Fruit fly (Drosophila melanogaster): ENCODE data around the gene CG33928.

CG33928 gene

dm6 chr2L:17449608-17450504, 13.5 kb upstream of the CG33928 start, which contains the start of gene dl (continued):
- peak; percentile 5 for TF ChIP-seq repo (GFP tag; optimal IDR thresholded peaks at IDR 0.05)
- no peak for TF ChIP-seq disco-r (GFP tag; optimal IDR thresholded peaks at IDR 0.05)
- TF ChIP-seq CG31441 (GFP tag; IDR thresholded peaks at IDR 0.05), result no peak
- TF ChIP-seq CG17829 (tag; optimal IDR thresholded peaks at IDR 0.05), result no peak
- TF ChIP-seq Nf-YC (tag; optimal IDR thresholded peaks at IDR 0.05), result no peak
- no peak for TF ChIP-seq CG13775 (GFP tag; optimal IDR thresholded peaks at IDR 0.05)
- peak; percentile 31; the same call in 1 of the 2 replicates for TF ChIP-seq CG11085 (GFP tag; IDR thresholded peaks at IDR 0.05)
- TF ChIP-seq Usf (GFP tag; optimal IDR thresholded peaks at IDR 0.05), result no peak
- no peak for TF ChIP-seq CG10654 (GFP tag; optimal IDR thresholded peaks at IDR 0.05)
- no peak for TF ChIP-seq CG33213 (GFP tag; optimal IDR thresholded peaks at IDR 0.05)
- TF ChIP-seq CG15269 (tag; optimal IDR thresholded peaks at IDR 0.05), result no peak
- no peak for TF ChIP-seq org-1 (GFP tag; optimal IDR thresholded peaks at IDR 0.05)
- TF ChIP-seq Oaz (GFP tag; IDR thresholded peaks at IDR 0.05), result no peak
- no peak for TF ChIP-seq fd3F (GFP tag; optimal IDR thresholded peaks at IDR 0.05)
- TF ChIP-seq YL-1 (GFP tag; optimal IDR thresholded peaks at IDR 0.05), result no peak
- no peak for TF ChIP-seq CG7271 (tag; optimal IDR thresholded peaks at IDR 0.05)
- no peak for TF ChIP-seq nmo (GFP tag; optimal IDR thresholded peaks at IDR 0.05)
- no peak for TF ChIP-seq Gug (GFP tag; IDR thresholded peaks at IDR 0.05)
- no peak; the same call in 1 of the 2 replicates for TF ChIP-seq CG42726 (GFP tag; IDR thresholded peaks at IDR 0.05; ENCODE audit: partially characterized antibody)
- TF ChIP-seq eyg (GFP tag; optimal IDR thresholded peaks at IDR 0.05), result no peak
- TF ChIP-seq Taf1 (GFP tag; IDR thresholded peaks at IDR 0.05), result no peak
- TF ChIP-seq ERR (GFP tag; optimal IDR thresholded peaks at IDR 0.05), result peak; percentile 1
- TF ChIP-seq yki (optimal IDR thresholded peaks at IDR 0.05), result no peak
- TF ChIP-seq CG10543 (GFP tag; optimal IDR thresholded peaks at IDR 0.05), result no peak
- TF ChIP-seq chm (GFP tag; IDR thresholded peaks at IDR 0.05), result no peak
- TF ChIP-seq pb (GFP tag; optimal IDR thresholded peaks at IDR 0.05), result no peak
- no peak for TF ChIP-seq Elba2 (GFP tag; optimal IDR thresholded peaks at IDR 0.05)
- no peak for TF ChIP-seq CG8924 (tag; optimal IDR thresholded peaks at IDR 0.05)
- no peak for TF ChIP-seq gcm (GFP tag; optimal IDR thresholded peaks at IDR 0.05)
- no peak for TF ChIP-seq grn (GFP tag; optimal IDR thresholded peaks at IDR 0.05)
- no peak for TF ChIP-seq Tbp (GFP tag; optimal IDR thresholded peaks at IDR 0.05)
- TF ChIP-seq Dll (GFP tag; IDR thresholded peaks at IDR 0.05; ENCODE audit: partially characterized antibody), result no peak
- no peak for TF ChIP-seq kay (GFP tag; optimal IDR thresholded peaks at IDR 0.05)
- no peak for TF ChIP-seq br (optimal IDR thresholded peaks at IDR 0.05)
- TF ChIP-seq scrt (GFP tag; optimal IDR thresholded peaks at IDR 0.05), result no peak
- no peak for TF ChIP-seq CG12155 (GFP tag; optimal IDR thresholded peaks at IDR 0.05)
- TF ChIP-seq usp (GFP tag; optimal IDR thresholded peaks at IDR 0.05), result no peak
- TF ChIP-seq Stat92E (GFP tag; optimal IDR thresholded peaks at IDR 0.05), result no peak
- no peak for TF ChIP-seq CG2712 (tag; optimal IDR thresholded peaks at IDR 0.05)
- 0 out of 2 replicates have a peak, but pooled peaks have one; percentile 30 for TF ChIP-seq CG11696 (GFP tag; IDR thresholded peaks at IDR 0.05)
- no peak for TF ChIP-seq Hr51 (GFP tag; optimal IDR thresholded peaks at IDR 0.05)
- no peak for TF ChIP-seq CG3407 (GFP tag; optimal IDR thresholded peaks at IDR 0.05)
